Fruit fly (Drosophila melanogaster) whole organism, embryonic: ENCODE measurements around the gene dgt6.

Experiments used
- BEAF-32 ChIP-seq: fragments of 200-800 bp; sonication (Bioruptor generic); optimal IDR thresholded peaks from 3 replicates; lab custom pipeline; 2017; ENCODE audit warnings: missing biosample characterization, missing genetic modification characterization, mild to moderate bottlenecking, moderate library complexity, missing genetic modification reagents
- Blimp-1 ChIP-seq: fragments of 200-800 bp; sonication (Bioruptor generic); optimal IDR thresholded peaks from 3 replicates; lab custom pipeline; 2018; ENCODE audit warnings: missing biosample characterization, missing genetic modification characterization, mild to moderate bottlenecking, moderate library complexity, missing genetic modification reagents
- CG1024 ChIP-seq: fragments of 200-800 bp; sonication (Bioruptor generic); IDR thresholded peaks from 2 replicates; pipeline ENCODE4 v1.3.6; 2022; ENCODE audit warnings: missing biosample characterization, missing genetic modification characterization
- CG13123 ChIP-seq: fragments of 200-800 bp; sonication (Bioruptor generic); optimal IDR thresholded peaks from 2 replicates; lab custom pipeline; 2016; ENCODE audit warnings: missing biosample characterization, missing genetic modification characterization
- CG13424 ChIP-seq: fragments of 200-800 bp; sonication (Bioruptor generic); optimal IDR thresholded peaks from 2 replicates; lab custom pipeline; 2019; ENCODE audit warnings: missing biosample characterization, mild to moderate bottlenecking, missing genetic modification characterization, moderate library complexity
- CG13894 ChIP-seq: fragments of 200-800 bp; sonication (Bioruptor generic); optimal IDR thresholded peaks from 3 replicates; lab custom pipeline; 2018; ENCODE audit warnings: missing biosample characterization, mild to moderate bottlenecking, missing genetic modification characterization, moderate library complexity
- CG14441 ChIP-seq: fragments of 200-800 bp; sonication (Bioruptor generic); IDR thresholded peaks from 2 replicates; pipeline ENCODE4 v1.3.6; 2022; ENCODE audit warnings: missing biosample characterization, missing genetic modification characterization
- CG1529 ChIP-seq: fragments of 200-800 bp; sonication (Bioruptor generic); optimal IDR thresholded peaks from 3 replicates; lab custom pipeline; 2018; ENCODE audit warnings: missing biosample characterization, missing genetic modification characterization
- CG15514 ChIP-seq: fragments of 200-800 bp; sonication (Bioruptor generic); optimal IDR thresholded peaks from 3 replicates; lab custom pipeline; 2017; ENCODE audit warnings: missing biosample characterization, missing genetic modification characterization, mild to moderate bottlenecking, moderate library complexity, missing genetic modification reagents
- CG15601 ChIP-seq: fragments of 200-800 bp; sonication (Bioruptor generic); optimal IDR thresholded peaks from 3 replicates; lab custom pipeline; 2019; ENCODE audit warnings: missing biosample characterization, mild to moderate bottlenecking, missing genetic modification characterization, moderate library complexity
- CG1603 ChIP-seq: fragments of 200-800 bp; sonication (Bioruptor generic); optimal IDR thresholded peaks from 2 replicates; lab custom pipeline; 2019; ENCODE audit warnings: missing biosample characterization, mild to moderate bottlenecking, missing genetic modification characterization, moderate library complexity
- CG18262 ChIP-seq: fragments of 200-800 bp; optimal IDR thresholded peaks from 3 replicates; lab custom pipeline; 2019; ENCODE audit warnings: missing biosample characterization, mild to moderate bottlenecking, missing genetic modification characterization, moderate library complexity
- CG2116 ChIP-seq: fragments of 200-800 bp; sonication (Bioruptor generic); optimal IDR thresholded peaks from 3 replicates; lab custom pipeline; 2018; ENCODE audit warnings: missing biosample characterization, mild to moderate bottlenecking, missing genetic modification characterization
- CG30020 ChIP-seq: fragments of 200-800 bp; optimal IDR thresholded peaks from 2 replicates; lab custom pipeline; 2019; ENCODE audit warnings: missing biosample characterization, mild to moderate bottlenecking, missing genetic modification characterization, moderate library complexity
- CG32532 ChIP-seq: fragments of 200-800 bp; sonication (Bioruptor generic); IDR thresholded peaks from 2 replicates; pipeline ENCODE4 v1.3.6; 2022; ENCODE audit warnings: missing biosample characterization, missing genetic modification characterization
- CG34376 ChIP-seq: fragments of 200-800 bp; sonication (Bioruptor generic); optimal IDR thresholded peaks from 2 replicates; lab custom pipeline; 2018; ENCODE audit warnings: missing biosample characterization, mild to moderate bottlenecking, missing genetic modification characterization
- CG3995 ChIP-seq: fragments of 200-800 bp; sonication (Bioruptor generic); optimal IDR thresholded peaks from 3 replicates; lab custom pipeline; 2016; ENCODE audit warnings: missing biosample characterization, missing genetic modification characterization
- CG4820 ChIP-seq: fragments of 200-800 bp; sonication (Bioruptor generic); optimal IDR thresholded peaks from 3 replicates; lab custom pipeline; 2016; ENCODE audit warnings: missing biosample characterization, missing genetic modification characterization
- CG5180 ChIP-seq: fragments of 200-800 bp; sonication (Bioruptor generic); optimal IDR thresholded peaks from 3 replicates; lab custom pipeline; 2017; ENCODE audit warnings: missing biosample characterization, missing genetic modification characterization, mild to moderate bottlenecking, moderate library complexity, missing genetic modification reagents
- CG6683 ChIP-seq: fragments of 200-800 bp; sonication (Bioruptor generic); optimal IDR thresholded peaks from 2 replicates; lab custom pipeline; 2017; ENCODE audit warnings: missing biosample characterization, mild to moderate bottlenecking, missing genetic modification characterization, missing genetic modification reagents
- CG6813 ChIP-seq: fragments of 200-800 bp; sonication (Bioruptor generic); optimal IDR thresholded peaks from 2 replicates; lab custom pipeline; 2017; ENCODE audit warnings: missing biosample characterization, missing genetic modification characterization, mild to moderate bottlenecking, moderate library complexity, missing genetic modification reagents
- CG7786 ChIP-seq: fragments of 200-800 bp; sonication (Bioruptor generic); optimal IDR thresholded peaks from 2 replicates; lab custom pipeline; 2016; ENCODE audit warnings: missing biosample characterization, missing genetic modification characterization
- CG8290 ChIP-seq, 3 experiments: fragments of 200-800 bp; sonication (Bioruptor generic); optimal IDR thresholded peaks; 2 replicates each; lab custom pipeline; 2016 to 2019; ENCODE audit warnings: missing biosample characterization in 3 of 3, missing genetic modification characterization in 3 of 3, mild to moderate bottlenecking in 2 of 3, moderate library complexity in 1 of 3
- CG8944 ChIP-seq: fragments of 200-800 bp; sonication (Bioruptor generic); optimal IDR thresholded peaks from 3 replicates; lab custom pipeline; 2016; ENCODE audit warnings: missing biosample characterization, missing genetic modification characterization
- Camta ChIP-seq: fragments of 200-800 bp; sonication (Bioruptor generic); optimal IDR thresholded peaks from 2 replicates; lab custom pipeline; 2016; ENCODE audit warnings: missing biosample characterization, missing genetic modification characterization
- Dref ChIP-seq: fragments of 200-800 bp; sonication (Bioruptor generic); IDR thresholded peaks from 2 replicates; pipeline ENCODE4 v1.3.6; 2022; ENCODE audit warnings: missing biosample characterization, missing genetic modification characterization
- HLH54F ChIP-seq: fragments of 200-800 bp; sonication (Bioruptor generic); optimal IDR thresholded peaks from 3 replicates; lab custom pipeline; 2016; ENCODE audit warnings: missing biosample characterization, missing genetic modification characterization
- HmgZ ChIP-seq: fragments of 200-800 bp; sonication (Bioruptor generic); optimal IDR thresholded peaks from 2 replicates; lab custom pipeline; 2018; ENCODE audit warnings: missing biosample characterization, mild to moderate bottlenecking, missing genetic modification characterization
- Hmr ChIP-seq: fragments of 200-800 bp; sonication (Bioruptor generic); optimal IDR thresholded peaks from 3 replicates; lab custom pipeline; 2017; ENCODE audit warnings: mild to moderate bottlenecking, missing biosample characterization, missing genetic modification reagents, missing genetic modification characterization
- Nf-YB ChIP-seq: fragments of 200-800 bp; sonication (Bioruptor generic); optimal IDR thresholded peaks from 3 replicates; lab custom pipeline; 2019; ENCODE audit warnings: missing biosample characterization, mild to moderate bottlenecking, missing genetic modification characterization, moderate library complexity
- NfI ChIP-seq: fragments of 200-800 bp; sonication (Bioruptor generic); optimal IDR thresholded peaks from 3 replicates; lab custom pipeline; 2018; ENCODE audit warnings: missing biosample characterization, mild to moderate bottlenecking, missing genetic modification characterization, moderate library complexity
- Oaz ChIP-seq: fragments of 200-800 bp; sonication (Bioruptor generic); IDR thresholded peaks from 2 replicates; pipeline ENCODE4 v1.3.6; 2022; ENCODE audit warnings: missing biosample characterization, missing genetic modification characterization
- Scr ChIP-seq: fragments of 200-800 bp; sonication (Bioruptor generic); IDR thresholded peaks from 2 replicates; pipeline ENCODE4 v1.3.6; 2022; ENCODE audit warnings: missing biosample characterization, missing genetic modification characterization; ENCODE audit not compliant: partially characterized antibody
- Spps ChIP-seq: fragments of 200-800 bp; sonication (Bioruptor generic); optimal IDR thresholded peaks from 2 replicates; lab custom pipeline; 2018; ENCODE audit warnings: missing biosample characterization, mild to moderate bottlenecking, missing genetic modification characterization
- Sry-β ChIP-seq: fragments of 200-800 bp; sonication (Bioruptor generic); optimal IDR thresholded peaks from 2 replicates; lab custom pipeline; 2018; ENCODE audit warnings: missing biosample characterization, mild to moderate bottlenecking, missing genetic modification characterization, moderate library complexity
- ab ChIP-seq: fragments of 200-800 bp; sonication (Bioruptor generic); optimal IDR thresholded peaks from 2 replicates; lab custom pipeline; 2016; ENCODE audit warnings: missing biosample characterization, missing genetic modification characterization
- bab2 ChIP-seq: fragments of 200-800 bp; sonication (Bioruptor generic); optimal IDR thresholded peaks from 2 replicates; lab custom pipeline; 2016; ENCODE audit warnings: missing biosample characterization, missing genetic modification characterization
- caup ChIP-seq: fragments of 200-800 bp; sonication (Bioruptor generic); optimal IDR thresholded peaks from 3 replicates; lab custom pipeline; 2017; ENCODE audit warnings: missing biosample characterization, mild to moderate bottlenecking, missing genetic modification characterization, moderate library complexity; ENCODE audit not compliant: severe bottlenecking
- emc ChIP-seq: fragments of 200-800 bp; sonication (Bioruptor generic); optimal IDR thresholded peaks from 2 replicates; lab custom pipeline; 2016; ENCODE audit warnings: missing biosample characterization, missing genetic modification characterization
- hkb ChIP-seq, 2 experiments: fragments of 200-800 bp in 1 of 2; fragments of >200 bp in 1 of 2; sonication (Bioruptor generic) in 1 of 2; IDR thresholded peaks in 1 of 2; optimal IDR thresholded peaks in 1 of 2; 2 replicates each; pipeline versions ENCODE4 v1.3.6 to Lab custom; 2017 to 2022; ENCODE audit warnings: missing biosample characterization in 1 of 2, missing genetic modification characterization in 1 of 2
- insv ChIP-seq, 2 experiments: fragments of 200-800 bp; sonication (Bioruptor generic); optimal IDR thresholded peaks; 3 replicates each; lab custom pipeline; 2016 to 2018; ENCODE audit warnings: missing biosample characterization in 2 of 2, missing genetic modification characterization in 2 of 2
- lbe ChIP-seq: fragments of 200-800 bp; sonication (Bioruptor generic); optimal IDR thresholded peaks from 2 replicates; lab custom pipeline; 2016; ENCODE audit warnings: missing biosample characterization, mild to moderate bottlenecking, missing genetic modification characterization
- oc ChIP-seq: fragments of 200-800 bp; sonication (Bioruptor generic); optimal IDR thresholded peaks from 2 replicates; lab custom pipeline; 2018; ENCODE audit warnings: missing biosample characterization, mild to moderate bottlenecking, missing genetic modification characterization, moderate library complexity
- ranshi ChIP-seq: fragments of 200-800 bp; sonication (Bioruptor generic); IDR thresholded peaks from 2 replicates; pipeline ENCODE4 v1.3.6; 2022; ENCODE audit warnings: missing biosample characterization, missing genetic modification characterization
- ssp ChIP-seq: fragments of 200-800 bp; sonication (Bioruptor generic); IDR thresholded peaks from 2 replicates; pipeline ENCODE4 v1.3.6; 2022; ENCODE audit warnings: missing biosample characterization, missing genetic modification characterization
- trem ChIP-seq: fragments of 200-800 bp; optimal IDR thresholded peaks from 3 replicates; lab custom pipeline; 2019; ENCODE audit warnings: missing biosample characterization, mild to moderate bottlenecking, missing genetic modification characterization, moderate library complexity
- vnd ChIP-seq: fragments of 200-800 bp; sonication (Bioruptor generic); IDR thresholded peaks from 3 replicates; pipeline ENCODE4 v1.3.6; 2022; ENCODE audit warnings: missing biosample characterization, missing genetic modification characterization; ENCODE audit not compliant: partially characterized antibody
- zfh2 ChIP-seq: fragments of 200-800 bp; sonication (Bioruptor generic); optimal IDR thresholded peaks from 2 replicates; lab custom pipeline; 2016; ENCODE audit warnings: missing biosample characterization, missing genetic modification characterization

dgt6 gene

dm6 chr3R:29153197-29153644 is 22.4 kb upstream of the dgt6 start, which contains the start of the genes Slbp and Rpn2 (continued):
- TF ChIP-seq Sry-β (GFP tag; lab: Kevin White, UChicago) (peak; percentile 24), ssp (peak; percentile 34; the same call in 1 of the 2 replicates), CG32532 (0 out of 2 replicates have a peak, but pooled peaks have one; percentile 33), CG13123 (GFP tag; lab: Kevin White, UChicago) (no peak), HmgZ (tag; lab: Kevin White, UChicago) (peak; percentile 88), CG1603 (tag; lab: Kevin White, UChicago) (peak; percentile 86), ab (GFP tag; lab: Kevin White, UChicago) (no peak), Scr (GFP tag; lab: Robert Waterston, UW) (peak; percentile 94), ranshi (GFP tag; lab: Robert Waterston, UW) (no peak), CG30020 (tag; lab: Kevin White, UChicago) (peak; percentile 39), zfh2 (GFP tag; lab: Kevin White, UChicago) (peak; percentile 66), CG1529 (GFP tag; lab: Kevin White, UChicago) (no peak), CG1024 (GFP tag; lab: Robert Waterston, UW) (no peak), CG5180 (no peak), Dref (GFP tag; lab: Robert Waterston, UW) (peak; percentile 88), Camta (peak; percentile 3), CG13894 (tag; lab: Kevin White, UChicago) (no peak), CG13424 (tag; lab: Kevin White, UChicago) (no peak), lbe (GFP tag; lab: Kevin White, UChicago) (peak; percentile 74), CG6683 (GFP tag; lab: Kevin White, UChicago) (peak; percentile 37), caup (GFP tag; lab: Kevin White, UChicago) (peak; percentile 10), emc (GFP tag; lab: Kevin White, UChicago) (no peak), Blimp-1 (no peak), CG14441 (no peak), Nf-YB (GFP tag; lab: Kevin White, UChicago) (no peak), CG15514 (GFP tag; lab: Kevin White, UChicago) (peak; percentile 55), CG15601 (tag; lab: Kevin White, UChicago) (peak; percentile 10), CG18262 (tag; lab: Kevin White, UChicago) (peak; percentile 31), insv (GFP tag; optimal IDR thresholded peaks at IDR 0.05; lab: Kevin White, UChicago) (peak in 1 of 2 experiments; percentile 69), CG3995 (GFP tag; lab: Kevin White, UChicago) (peak; percentile 41), CG8944 (peak; percentile 7), vnd (GFP tag; lab: Robert Waterston, UW) (peak; percentile 87), Oaz (GFP tag; lab: Robert Waterston, UW) (no peak), oc (tag; lab: Kevin White, UChicago) (no peak), Spps (tag; lab: Kevin White, UChicago) (peak; percentile 20), NfI (GFP tag; lab: Kevin White, UChicago) (peak; percentile 55), CG4820 (GFP tag; lab: Kevin White, UChicago) (peak; percentile 10), CG7786 (GFP tag; lab: Kevin White, UChicago) (peak; percentile 55), bab2 (GFP tag; lab: Kevin White, UChicago) (peak; percentile 34), HLH54F (GFP tag; lab: Kevin White, UChicago) (peak; percentile 53), CG6813 (GFP tag; lab: Kevin White, UChicago) (no peak), BEAF-32 (GFP tag; lab: Kevin White, UChicago) (peak; percentile 97), CG34376 (peak; percentile 61), trem (tag; lab: Kevin White, UChicago) (peak; percentile 91), Hmr (GFP tag; lab: Kevin White, UChicago) (peak; percentile 48), hkb (optimal IDR thresholded peaks at IDR 0.05; lab: Kevin White, UChicago) (peak; percentile 82), hkb (GFP tag; IDR thresholded peaks at IDR 0.05; lab: Robert Waterston, UW) (no peak; the same call in 1 of the 2 replicates), CG2116 (peak; percentile 95), CG8290 (GFP tag; optimal IDR thresholded peaks at IDR 0.05; lab: Kevin White, UChicago) (peak; percentile 54), CG8290 (tag; optimal IDR thresholded peaks at IDR 0.05; lab: Kevin White, UChicago) (peak in 1 of 2 experiments; percentile 64)
